Worm (Caenorhabditis elegans) whole organism, late embryonic: ENCODE measurements around the gene Y42G9A.3.

Source experiments
- C08G9.2 ChIP-seq: sonication (generic microtip); optimal IDR thresholded peaks from 2 replicates; lab custom pipeline; 2016; ENCODE audit warnings: mild to moderate bottlenecking, missing genetic modification characterization, moderate library complexity, missing compliant biosample characterization
- F13H6.1 ChIP-seq: sonication (generic microtip); optimal IDR thresholded peaks from 2 replicates; lab custom pipeline; 2016; ENCODE audit warnings: missing genetic modification characterization, missing compliant biosample characterization
- K09A11.1 ChIP-seq: sonication (generic microtip); optimal IDR thresholded peaks from 2 replicates; lab custom pipeline; 2017; ENCODE audit warnings: antibody characterized with exemption, mild to moderate bottlenecking, missing genetic modification characterization, missing compliant biosample characterization; ENCODE audit not compliant: insufficient read depth
- Y22D7AL.16 ChIP-seq: sonication (generic microtip); optimal IDR thresholded peaks from 2 replicates; lab custom pipeline; 2016; ENCODE audit warnings: missing genetic modification characterization, missing compliant biosample characterization
- ahr-1 ChIP-seq: sonication (generic microtip); optimal IDR thresholded peaks from 2 replicates; lab custom pipeline; 2016; ENCODE audit warnings: missing genetic modification characterization, missing compliant biosample characterization
- ama-1 ChIP-seq: fragments of 150-350 bp; optimal IDR thresholded peaks from 2 replicates; lab custom pipeline; 2014
- ceh-18 ChIP-seq: sonication (generic microtip); optimal IDR thresholded peaks from 2 replicates; lab custom pipeline; 2016; ENCODE audit warnings: missing genetic modification characterization, missing compliant biosample characterization
- ceh-30 ChIP-seq: fragments of 150-350 bp; optimal IDR thresholded peaks from 2 replicates; lab custom pipeline; 2014; ENCODE audit warnings: missing biosample characterization, missing genetic modification characterization
- ceh-31 ChIP-seq: sonication (generic microtip); optimal IDR thresholded peaks from 2 replicates; lab custom pipeline; 2016; ENCODE audit warnings: missing genetic modification characterization, missing compliant biosample characterization
- ceh-34 ChIP-seq: sonication (generic microtip); optimal IDR thresholded peaks from 2 replicates; lab custom pipeline; 2016; ENCODE audit warnings: mild to moderate bottlenecking, missing genetic modification characterization, missing compliant biosample characterization
- ceh-48 ChIP-seq: sonication (generic microtip); optimal IDR thresholded peaks from 2 replicates; lab custom pipeline; 2016; ENCODE audit warnings: missing genetic modification characterization, inconsistent platforms, missing compliant biosample characterization
- ceh-6 ChIP-seq: fragments of 200-800 bp; sonication (Bioruptor generic); optimal IDR thresholded peaks from 2 replicates; lab custom pipeline; 2018; ENCODE audit warnings: mild to moderate bottlenecking, missing genetic modification characterization, missing compliant biosample characterization
- dmd-4 ChIP-seq: sonication (generic microtip); optimal IDR thresholded peaks from 2 replicates; lab custom pipeline; 2016; ENCODE audit warnings: borderline replicate concordance, missing genetic modification characterization, missing compliant biosample characterization
- elt-2 ChIP-seq: sonication (generic microtip); optimal IDR thresholded peaks from 2 replicates; lab custom pipeline; 2016; ENCODE audit warnings: missing genetic modification reagents, missing genetic modification characterization, missing compliant biosample characterization
- eyg-1 ChIP-seq: sonication (generic microtip); optimal IDR thresholded peaks from 2 replicates; lab custom pipeline; 2016; ENCODE audit warnings: missing genotype, missing genetic modification characterization, missing compliant biosample characterization
- fax-1 ChIP-seq: sonication (generic microtip); optimal IDR thresholded peaks from 2 replicates; lab custom pipeline; 2016; ENCODE audit warnings: missing genotype, missing genetic modification characterization, missing compliant biosample characterization
- fkh-6 ChIP-seq: sonication (generic microtip); optimal IDR thresholded peaks from 2 replicates; lab custom pipeline; 2016; ENCODE audit warnings: missing genetic modification characterization, missing compliant biosample characterization
- gmeb-2 ChIP-seq: sonication (generic microtip); optimal IDR thresholded peaks from 2 replicates; lab custom pipeline; 2016; ENCODE audit warnings: missing genetic modification characterization, inconsistent platforms, missing compliant biosample characterization
- hlh-13 ChIP-seq: fragments of 200-800 bp; sonication (Bioruptor generic); optimal IDR thresholded peaks from 2 replicates; lab custom pipeline; 2018; ENCODE audit warnings: mild to moderate bottlenecking, missing genetic modification characterization, missing compliant biosample characterization
- hlh-15 ChIP-seq: sonication (generic microtip); optimal IDR thresholded peaks from 2 replicates; lab custom pipeline; 2016; ENCODE audit warnings: missing genetic modification characterization, missing compliant biosample characterization
- hlh-8 ChIP-seq: sonication (generic microtip); optimal IDR thresholded peaks from 2 replicates; lab custom pipeline; 2016; ENCODE audit warnings: missing genotype, missing genetic modification characterization, missing compliant biosample characterization
- lim-6 ChIP-seq: sonication (generic microtip); optimal IDR thresholded peaks from 2 replicates; lab custom pipeline; 2016; ENCODE audit warnings: missing genetic modification characterization, missing compliant biosample characterization
- lin-11 ChIP-seq: fragments of 200-800 bp; sonication (Bioruptor generic); optimal IDR thresholded peaks from 2 replicates; lab custom pipeline; 2018; ENCODE audit warnings: mild to moderate bottlenecking, missing genetic modification characterization, missing compliant biosample characterization
- mec-3 ChIP-seq: sonication (generic microtip); optimal IDR thresholded peaks from 2 replicates; lab custom pipeline; 2016; ENCODE audit warnings: borderline replicate concordance, missing genetic modification characterization, missing compliant biosample characterization
- nfya-1 ChIP-seq: sonication (generic microtip); optimal IDR thresholded peaks from 2 replicates; lab custom pipeline; 2017; ENCODE audit warnings: missing genetic modification characterization, mild to moderate bottlenecking, missing compliant biosample characterization, antibody characterized with exemption, moderate library complexity
- pag-3 ChIP-seq: sonication (generic microtip); optimal IDR thresholded peaks from 2 replicates; lab custom pipeline; 2016; ENCODE audit warnings: missing compliant biosample characterization, missing genetic modification characterization, borderline replicate concordance
- pax-1 ChIP-seq: fragments of 150-350 bp; optimal IDR thresholded peaks from 2 replicates; lab custom pipeline; 2014; ENCODE audit warnings: missing biosample characterization, missing genetic modification characterization
- pha-4 ChIP-seq: fragments of 150-350 bp; optimal IDR thresholded peaks from 2 replicates; lab custom pipeline; 2018; ENCODE audit warnings: missing biosample characterization, missing genetic modification reagents, missing genetic modification characterization
- pqm-1 ChIP-seq: sonication (generic microtip); optimal IDR thresholded peaks from 2 replicates; lab custom pipeline; 2016; ENCODE audit warnings: missing genetic modification characterization, missing compliant biosample characterization
- sox-2 ChIP-seq: fragments of 200-800 bp; sonication (Bioruptor generic); IDR thresholded peaks from 2 replicates; pipeline ENCODE4 v1.3.6; 2022; ENCODE audit warnings: missing genetic modification reagents, missing genetic modification characterization, missing compliant biosample characterization
- syd-9 ChIP-seq: sonication (generic microtip); optimal IDR thresholded peaks from 2 replicates; lab custom pipeline; 2016; ENCODE audit warnings: mild to moderate bottlenecking, missing genetic modification characterization, moderate library complexity, missing compliant biosample characterization
- tbx-2 ChIP-seq: sonication (generic microtip); optimal IDR thresholded peaks from 2 replicates; lab custom pipeline; 2016; ENCODE audit warnings: missing genetic modification characterization, missing compliant biosample characterization
- tbx-7 ChIP-seq: sonication (generic microtip); optimal IDR thresholded peaks from 2 replicates; lab custom pipeline; 2016; ENCODE audit warnings: missing genotype, missing genetic modification characterization, missing compliant biosample characterization
- unc-42 ChIP-seq: sonication (generic microtip); optimal IDR thresholded peaks from 2 replicates; lab custom pipeline; 2016; ENCODE audit warnings: missing genotype, missing genetic modification characterization, missing compliant biosample characterization
- unc-86 ChIP-seq: sonication (generic microtip); optimal IDR thresholded peaks from 2 replicates; lab custom pipeline; 2016; ENCODE audit warnings: missing genetic modification characterization, missing compliant biosample characterization

Y42G9A.3 gene

ce11 chrIII:6158642-6159475, 12.8 kb downstream of the Y42G9A.3 start, which contains the start of gene nfm-1 (continued):
- peak; percentile 10 for TF ChIP-seq fax-1
- peak; percentile 31 for TF ChIP-seq ahr-1
- no peak for TF ChIP-seq ceh-18 (tag; lab: Kevin White, UChicago)
- peak; percentile 66 for TF ChIP-seq Y22D7AL.16 (tag; lab: Kevin White, UChicago)
- no peak for TF ChIP-seq lim-6
- TF ChIP-seq sox-2 (GFP tag; lab: Robert Waterston, UW): peak; percentile 77
- no peak for TF ChIP-seq mec-3 (tag; lab: Kevin White, UChicago)
- peak; percentile 82 for TF ChIP-seq K09A11.1 (tag; lab: Kevin White, UChicago)
- TF ChIP-seq ceh-48 (tag; lab: Kevin White, UChicago): peak; percentile 77
- no peak for TF ChIP-seq ceh-30 (tag; lab: Kevin White, UChicago)
- peak; percentile 19 for TF ChIP-seq ceh-34 (tag; lab: Kevin White, UChicago)
- TF ChIP-seq ama-1 (lab: Kevin White, UChicago): no peak
- TF ChIP-seq ceh-6: peak; percentile 86
- TF ChIP-seq dmd-4 (tag; lab: Kevin White, UChicago): peak; percentile 21
- peak; percentile 41 for TF ChIP-seq ceh-31 (tag; lab: Kevin White, UChicago)
- TF ChIP-seq pax-1: no peak
- TF ChIP-seq pqm-1 (tag; lab: Kevin White, UChicago): no peak
- no peak for TF ChIP-seq fkh-6 (tag; lab: Kevin White, UChicago)
- peak; percentile 78 for TF ChIP-seq lin-11 (tag; lab: Kevin White, UChicago)
- peak; percentile 37 for TF ChIP-seq C08G9.2
- TF ChIP-seq syd-9: peak; percentile 48
- TF ChIP-seq hlh-13 (GFP tag; lab: Kevin White, UChicago): peak; percentile 40
- TF ChIP-seq tbx-2: peak; percentile 58

ce11 chrIII:6163381-6163780, 17.3 kb downstream of the Y42G9A.3 start:
- no peak for TF ChIP-seq hlh-13 (GFP tag; lab: Kevin White, UChicago)
- no peak for TF ChIP-seq pqm-1 (tag; lab: Kevin White, UChicago)
- TF ChIP-seq unc-42 (tag; lab: Kevin White, UChicago): no peak
- TF ChIP-seq gmeb-2 (tag; lab: Kevin White, UChicago): no peak
- no peak for TF ChIP-seq ceh-6
- no peak for TF ChIP-seq elt-2 (tag; lab: Kevin White, UChicago)
- TF ChIP-seq sox-2 (GFP tag; lab: Robert Waterston, UW): no peak
- TF ChIP-seq ceh-30 (tag; lab: Kevin White, UChicago): no peak
- no peak for TF ChIP-seq pag-3 (tag; lab: Kevin White, UChicago)
- TF ChIP-seq dmd-4 (tag; lab: Kevin White, UChicago): no peak
- no peak for TF ChIP-seq hlh-15 (tag; lab: Kevin White, UChicago)
- TF ChIP-seq C08G9.2: no peak

- TF ChIP-seq hlh-8 (tag; lab: Kevin White, UChicago): no peak
- peak; percentile 18 for TF ChIP-seq elt-2 (tag; lab: Kevin White, UChicago)
Measured at ce11 chrIII:6164253-6164971, 18.4 kb downstream of the Y42G9A.3 start, which contains the start of gene F42A10.9. Gene F42A10.9 (plus strand): TSS chrIII:6164573.

- TF ChIP-seq fax-1: no peak
- no peak for TF ChIP-seq unc-42 (tag; lab: Kevin White, UChicago)
- no peak for TF ChIP-seq C08G9.2
- TF ChIP-seq ceh-31 (tag; lab: Kevin White, UChicago): no peak
- TF ChIP-seq hlh-13 (GFP tag; lab: Kevin White, UChicago): no peak
- TF ChIP-seq pax-1: no peak
- TF ChIP-seq tbx-2: no peak
- TF ChIP-seq ceh-48 (tag; lab: Kevin White, UChicago): no peak
- TF ChIP-seq pha-4: no peak
- no peak for TF ChIP-seq unc-86 (tag; lab: Kevin White, UChicago)
- TF ChIP-seq nfya-1 (tag; lab: Kevin White, UChicago): no peak
- no peak for TF ChIP-seq tbx-7
- no peak for TF ChIP-seq lin-11 (tag; lab: Kevin White, UChicago)
- TF ChIP-seq F13H6.1 (tag; lab: Kevin White, UChicago): no peak
- TF ChIP-seq ceh-6: no peak
- no peak for TF ChIP-seq lim-6
- no peak for TF ChIP-seq pqm-1 (tag; lab: Kevin White, UChicago)
- no peak for TF ChIP-seq eyg-1 (tag; lab: Kevin White, UChicago)
Measured at ce11 chrIII:6165240-6165639, 19.2 kb downstream of the Y42G9A.3 start.
